Worm (Caenorhabditis elegans): ENCODE results near the gene nhr-143.

- TF ChIP-seq unc-62 (GFP tag; optimal IDR thresholded peaks at IDR 0.05) (no peak), snpc-4 (tag; optimal IDR thresholded peaks at IDR 0.05) (no peak), ces-1 (GFP tag; optimal IDR thresholded peaks at IDR 0.05) (no peak)
Observed at ce11 chrV:9001175-9001574, 26.4 kb upstream of the nhr-143 start, which contains the start of gene F59E11.2.
